Worm (Caenorhabditis elegans): ENCODE measurements around the gene srr-1.

Gene srr-1

DNA sequence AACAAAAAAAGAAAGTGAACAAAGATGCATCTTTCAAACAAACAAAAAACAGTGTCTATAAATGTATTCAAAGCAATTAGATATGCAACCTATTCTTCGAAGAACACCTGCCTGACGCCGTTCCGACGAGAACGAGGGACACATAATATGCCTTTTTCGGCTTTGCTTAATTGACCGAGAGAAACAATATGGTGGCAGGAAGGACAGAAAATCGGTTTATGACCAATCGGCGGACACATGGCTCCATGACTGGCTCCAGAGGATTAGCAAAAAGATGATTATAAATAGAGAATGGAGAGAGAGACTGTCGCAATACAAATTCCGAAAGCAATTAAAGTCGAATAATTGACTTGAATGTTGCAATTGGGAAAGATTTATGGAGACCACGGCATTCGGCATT, 35.3 kb downstream of the srr-1 start:
- TF ChIP-seq ceh-36 (tag; optimal IDR thresholded peaks at IDR 0.05) (no peak), aly-1 (tag; optimal IDR thresholded peaks at IDR 0.05) (no peak), B0310.2 (tag; optimal IDR thresholded peaks at IDR 0.05) (no peak)

ce11 chrV:13013844-13014243, 39.7 kb downstream of the srr-1 start, which contains the start of gene F15B9.6:
TSS of gene F15B9.6 (plus strand) at chrV:13014144.
- TF ChIP-seq sea-1 (GFP tag; conservative IDR thresholded peaks at IDR 0.05) (no peak), ceh-13 (GFP tag; optimal IDR thresholded peaks at IDR 0.05) (no peak), tbx-11 (GFP tag; IDR thresholded peaks at IDR 0.05) (no peak), ama-1 (optimal IDR thresholded peaks at IDR 0.05) (no peak), ets-7 (tag; optimal IDR thresholded peaks at IDR 0.05) (no peak), B0310.2 (tag; optimal IDR thresholded peaks at IDR 0.05) (no peak), hmbx-1 (tag; optimal IDR thresholded peaks at IDR 0.05) (no peak), hnd-1 (tag; optimal IDR thresholded peaks at IDR 0.05) (no peak), pes-1 (GFP tag; IDR thresholded peaks at IDR 0.05) (no peak), aly-1 (tag; optimal IDR thresholded peaks at IDR 0.05) (no peak), tbx-37 (GFP tag; conservative IDR thresholded peaks at IDR 0.05) (no peak)

DNA sequence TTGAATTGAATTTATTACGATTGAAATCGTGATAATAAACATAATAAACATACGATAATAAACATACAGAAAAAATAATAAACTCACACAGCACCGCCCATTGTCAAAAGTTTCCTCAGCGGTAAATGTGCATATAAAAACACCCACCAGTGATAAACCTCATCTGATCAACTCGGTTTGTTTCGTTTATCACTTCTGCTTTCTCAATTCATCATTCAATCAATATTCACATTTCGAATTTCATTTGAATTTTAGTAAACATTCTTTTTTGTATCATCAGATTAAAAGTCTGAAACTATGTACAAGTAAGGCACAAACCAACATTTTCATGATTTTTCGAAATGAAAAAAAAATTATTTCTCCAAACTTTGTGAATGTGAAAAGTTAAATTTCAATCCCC, 40.4 kb downstream of the srr-1 start, which contains the start of gene try-10:
TSS of gene try-10 (minus strand) at position 101 of the 400 bp plus-strand sequence.
- TF ChIP-seq hmbx-1 (tag; optimal IDR thresholded peaks at IDR 0.05) (no peak), ama-1 (optimal IDR thresholded peaks at IDR 0.05) (no peak), tbx-37 (GFP tag; conservative IDR thresholded peaks at IDR 0.05) (no peak), ets-7 (tag; optimal IDR thresholded peaks at IDR 0.05) (no peak), flt-1 (GFP tag; IDR thresholded peaks at IDR 0.05) (no peak), pes-1 (GFP tag; IDR thresholded peaks at IDR 0.05) (no peak), B0310.2 (tag; optimal IDR thresholded peaks at IDR 0.05) (no peak), F13C5.2 (tag; optimal IDR thresholded peaks at IDR 0.05) (no peak), sea-1 (GFP tag; conservative IDR thresholded peaks at IDR 0.05) (no peak), aly-1 (tag; optimal IDR thresholded peaks at IDR 0.05) (no peak), tra-4 (tag; optimal IDR thresholded peaks at IDR 0.05) (no peak), ceh-36 (tag; optimal IDR thresholded peaks at IDR 0.05) (no peak)

ce11 chrV:13011904-13012303, 41.6 kb downstream of the srr-1 start:
- TF ChIP-seq sea-1 (GFP tag; conservative IDR thresholded peaks at IDR 0.05) (no peak), scrt-1 (GFP tag; IDR thresholded peaks at IDR 0.05) (no peak), F13C5.2 (tag; optimal IDR thresholded peaks at IDR 0.05) (no peak), ceh-36 (tag; optimal IDR thresholded peaks at IDR 0.05) (no peak), aly-1 (tag; optimal IDR thresholded peaks at IDR 0.05) (no peak), tra-4 (tag; optimal IDR thresholded peaks at IDR 0.05) (no peak), tbx-37 (GFP tag; conservative IDR thresholded peaks at IDR 0.05) (no peak), B0310.2 (tag; optimal IDR thresholded peaks at IDR 0.05) (no peak), pes-1 (GFP tag; IDR thresholded peaks at IDR 0.05) (no peak), ets-7 (tag; optimal IDR thresholded peaks at IDR 0.05) (no peak), ceh-13 (GFP tag; optimal IDR thresholded peaks at IDR 0.05) (no peak), hmbx-1 (tag; optimal IDR thresholded peaks at IDR 0.05) (no peak), hmg-4 (GFP tag; optimal IDR thresholded peaks at IDR 0.05) (no peak)

DNA sequence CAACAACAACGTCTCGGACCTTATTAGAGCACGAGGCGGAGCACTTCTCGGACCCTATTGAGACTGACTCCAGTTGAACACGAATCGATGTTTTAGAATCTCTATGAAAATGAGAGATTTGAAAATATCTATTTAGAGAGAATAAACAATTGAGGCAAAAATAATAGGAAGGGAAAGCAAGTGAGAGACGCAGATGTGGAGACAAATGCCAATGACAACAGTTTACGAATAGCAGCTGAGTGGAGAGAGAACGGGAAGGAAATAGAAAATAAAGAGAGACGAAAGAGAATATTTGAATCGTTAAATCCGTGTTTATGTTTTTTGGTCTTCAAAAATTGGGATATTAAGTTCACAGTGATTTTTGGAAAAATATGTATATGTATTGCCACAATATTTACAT, 43.7 kb downstream of the srr-1 start:
- no peak for TF ChIP-seq pes-1 (GFP tag; IDR thresholded peaks at IDR 0.05)
- no peak for TF ChIP-seq tra-4 (tag; optimal IDR thresholded peaks at IDR 0.05)
- TF ChIP-seq ceh-36 (tag; optimal IDR thresholded peaks at IDR 0.05): no peak
- TF ChIP-seq B0310.2 (tag; optimal IDR thresholded peaks at IDR 0.05): no peak
- no peak for TF ChIP-seq aly-1 (tag; optimal IDR thresholded peaks at IDR 0.05)

DNA sequence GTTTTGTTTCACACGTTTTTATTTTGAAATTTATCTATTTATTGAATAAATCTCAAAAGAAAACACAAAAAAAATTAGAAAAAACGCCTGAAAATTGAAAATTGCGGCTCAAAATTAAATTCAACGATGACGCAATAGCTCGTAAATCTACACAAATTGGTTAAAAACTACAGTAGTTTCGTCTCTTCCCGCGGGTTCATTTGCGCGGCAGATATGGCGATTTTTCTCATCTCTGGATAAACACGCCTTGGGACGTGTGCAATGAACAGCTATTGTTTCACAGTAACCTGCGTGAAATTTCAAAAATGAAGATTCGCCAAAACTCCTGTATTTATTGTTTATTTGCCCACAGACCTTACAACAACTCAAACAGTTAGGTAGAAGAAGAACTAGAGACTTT, 44.3 kb downstream of the srr-1 start:
- TF ChIP-seq flt-1 (GFP tag; IDR thresholded peaks at IDR 0.05) (no peak), ets-7 (tag; optimal IDR thresholded peaks at IDR 0.05) (no peak), hmbx-1 (tag; optimal IDR thresholded peaks at IDR 0.05) (no peak), tbx-37 (GFP tag; conservative IDR thresholded peaks at IDR 0.05) (no peak), ceh-13 (GFP tag; optimal IDR thresholded peaks at IDR 0.05) (no peak), ama-1 (optimal IDR thresholded peaks at IDR 0.05) (no peak), F13C5.2 (tag; optimal IDR thresholded peaks at IDR 0.05) (no peak), B0310.2 (tag; optimal IDR thresholded peaks at IDR 0.05) (no peak), hmg-4 (GFP tag; optimal IDR thresholded peaks at IDR 0.05) (no peak), ceh-36 (tag; optimal IDR thresholded peaks at IDR 0.05) (no peak), sea-1 (GFP tag; conservative IDR thresholded peaks at IDR 0.05) (no peak), pes-1 (GFP tag; IDR thresholded peaks at IDR 0.05) (no peak), tra-4 (tag; optimal IDR thresholded peaks at IDR 0.05) (no peak)

- TF ChIP-seq tbx-37 (GFP tag; conservative IDR thresholded peaks at IDR 0.05) (no peak), flt-1 (GFP tag; IDR thresholded peaks at IDR 0.05) (no peak), ets-7 (tag; optimal IDR thresholded peaks at IDR 0.05) (no peak), F13C5.2 (tag; optimal IDR thresholded peaks at IDR 0.05) (no peak), pes-1 (GFP tag; IDR thresholded peaks at IDR 0.05) (no peak), hnd-1 (tag; optimal IDR thresholded peaks at IDR 0.05) (no peak), tra-4 (tag; optimal IDR thresholded peaks at IDR 0.05) (no peak), ama-1 (optimal IDR thresholded peaks at IDR 0.05) (no peak), scrt-1 (GFP tag; IDR thresholded peaks at IDR 0.05) (no peak), ceh-36 (tag; optimal IDR thresholded peaks at IDR 0.05) (no peak), aly-1 (tag; optimal IDR thresholded peaks at IDR 0.05) (no peak), ceh-13 (GFP tag; optimal IDR thresholded peaks at IDR 0.05) (no peak), B0310.2 (tag; optimal IDR thresholded peaks at IDR 0.05) (no peak), hmbx-1 (tag; optimal IDR thresholded peaks at IDR 0.05) (no peak), tbx-11 (GFP tag; IDR thresholded peaks at IDR 0.05) (no peak), sea-1 (GFP tag; conservative IDR thresholded peaks at IDR 0.05) (no peak), hmg-4 (GFP tag; optimal IDR thresholded peaks at IDR 0.05) (no peak)
These were observed 44.7 kb downstream of the srr-1 start, which contains the start of gene F15B9.10 for ce11 chrV:13008825-13009224. TSS of gene F15B9.10 (minus strand) at chrV:13008925.

ce11 chrV:13006754-13007153, 46.8 kb downstream of the srr-1 start:
- TF ChIP-seq ama-1 (optimal IDR thresholded peaks at IDR 0.05): no peak
- no peak for TF ChIP-seq ets-7 (tag; optimal IDR thresholded peaks at IDR 0.05)
- TF ChIP-seq tbx-37 (GFP tag; conservative IDR thresholded peaks at IDR 0.05): no peak
- no peak for TF ChIP-seq ceh-13 (GFP tag; optimal IDR thresholded peaks at IDR 0.05)
- TF ChIP-seq F13C5.2 (tag; optimal IDR thresholded peaks at IDR 0.05): no peak
- no peak for TF ChIP-seq hmbx-1 (tag; optimal IDR thresholded peaks at IDR 0.05)
- TF ChIP-seq aly-1 (tag; optimal IDR thresholded peaks at IDR 0.05): no peak
- TF ChIP-seq tbx-11 (GFP tag; IDR thresholded peaks at IDR 0.05): no peak
- TF ChIP-seq sea-1 (GFP tag; conservative IDR thresholded peaks at IDR 0.05): no peak
- no peak for TF ChIP-seq hmg-4 (GFP tag; optimal IDR thresholded peaks at IDR 0.05)
- TF ChIP-seq tra-4 (tag; optimal IDR thresholded peaks at IDR 0.05): no peak
- no peak for TF ChIP-seq ceh-36 (tag; optimal IDR thresholded peaks at IDR 0.05)
- no peak for TF ChIP-seq B0310.2 (tag; optimal IDR thresholded peaks at IDR 0.05)
- TF ChIP-seq scrt-1 (GFP tag; IDR thresholded peaks at IDR 0.05): no peak
- no peak for TF ChIP-seq pes-1 (GFP tag; IDR thresholded peaks at IDR 0.05)
- TF ChIP-seq flt-1 (GFP tag; IDR thresholded peaks at IDR 0.05): no peak
- TF ChIP-seq hnd-1 (tag; optimal IDR thresholded peaks at IDR 0.05): no peak

Data from whole organism, early embryonic.